Fruit fly (Drosophila melanogaster) whole organism, embryonic: ENCODE measurements around the gene Spec2.
A peak's percentile ranks its signal among the peaks of the same experiment; 100 is the strongest.

Experiments
- Antp ChIP-seq: fragments of 200-800 bp; sonication (Bioruptor generic); optimal IDR thresholded peaks from 3 replicates; lab custom pipeline; 2016; ENCODE audit warnings: missing biosample characterization, missing genetic modification characterization
- Asciz ChIP-seq: fragments of 200-800 bp; sonication (Bioruptor generic); optimal IDR thresholded peaks from 2 replicates; lab custom pipeline; 2017; ENCODE audit warnings: missing biosample characterization, mild to moderate bottlenecking, missing genetic modification characterization, missing genetic modification reagents
- BEAF-32 ChIP-seq: fragments of 200-800 bp; sonication (Bioruptor generic); optimal IDR thresholded peaks from 3 replicates; lab custom pipeline; 2017; ENCODE audit warnings: missing biosample characterization, missing genetic modification characterization, mild to moderate bottlenecking, moderate library complexity, missing genetic modification reagents
- C15 ChIP-seq: fragments of 200-800 bp; sonication (Bioruptor generic); IDR thresholded peaks from 3 replicates; pipeline ENCODE4 v1.3.6; 2022; ENCODE audit warnings: missing biosample characterization, missing genetic modification characterization
- CG10274 ChIP-seq: fragments of 200-800 bp; sonication (Bioruptor generic); optimal IDR thresholded peaks from 3 replicates; lab custom pipeline; 2017; ENCODE audit warnings: missing biosample characterization, mild to moderate bottlenecking, missing genetic modification characterization
- CG10654 ChIP-seq: fragments of 200-800 bp; sonication (Bioruptor generic); optimal IDR thresholded peaks from 2 replicates; lab custom pipeline; 2016; ENCODE audit warnings: missing biosample characterization, missing genetic modification characterization
- CG11247 ChIP-seq: fragments of 200-800 bp; sonication (Bioruptor generic); IDR thresholded peaks from 2 replicates; pipeline ENCODE4 v1.3.6; 2022; ENCODE audit warnings: missing biosample characterization, missing genetic modification characterization
- CG11398 ChIP-seq: fragments of 200-800 bp; sonication (Bioruptor generic); optimal IDR thresholded peaks from 2 replicates; lab custom pipeline; 2016; ENCODE audit warnings: missing biosample characterization, missing genetic modification characterization
- CG12299 ChIP-seq: fragments of 200-800 bp; sonication (Bioruptor generic); optimal IDR thresholded peaks from 2 replicates; lab custom pipeline; 2018; ENCODE audit warnings: missing biosample characterization, mild to moderate bottlenecking, missing genetic modification characterization
- CG2199 ChIP-seq: fragments of 200-800 bp; sonication (Bioruptor generic); IDR thresholded peaks from 3 replicates; pipeline ENCODE4 v1.3.6; 2022; ENCODE audit warnings: missing biosample characterization, missing genetic modification characterization
- CG31441 ChIP-seq: fragments of 200-800 bp; sonication (Bioruptor generic); IDR thresholded peaks from 2 replicates; pipeline ENCODE4 v1.3.6; 2022; ENCODE audit warnings: missing biosample characterization, missing genetic modification characterization
- CG3838 ChIP-seq: fragments of 200-800 bp; sonication (Bioruptor generic); optimal IDR thresholded peaks from 3 replicates; lab custom pipeline; 2016; ENCODE audit warnings: missing biosample characterization, missing genetic modification characterization
- CG3847 ChIP-seq: fragments of 200-800 bp; sonication (Bioruptor generic); IDR thresholded peaks from 2 replicates; pipeline ENCODE4 v1.3.6; 2022; ENCODE audit warnings: missing biosample characterization, missing genetic modification characterization
- CG4707 ChIP-seq: fragments of 200-800 bp; sonication (Bioruptor generic); optimal IDR thresholded peaks from 2 replicates; lab custom pipeline; 2018; ENCODE audit warnings: missing biosample characterization, mild to moderate bottlenecking, missing genetic modification characterization, moderate library complexity
- CG7357 ChIP-seq: fragments of 200-800 bp; sonication (Bioruptor generic); IDR thresholded peaks from 3 replicates; pipeline ENCODE4 v1.3.6; 2022; ENCODE audit warnings: missing biosample characterization, missing genetic modification characterization
- CG7839 ChIP-seq: fragments of 200-800 bp; sonication (Bioruptor generic); optimal IDR thresholded peaks from 3 replicates; lab custom pipeline; 2018; ENCODE audit warnings: missing biosample characterization, mild to moderate bottlenecking, missing genetic modification characterization, moderate library complexity
- CG7963 ChIP-seq: fragments of 200-800 bp; sonication (Bioruptor generic); IDR thresholded peaks from 3 replicates; pipeline ENCODE4 v1.3.6; 2022; ENCODE audit warnings: missing biosample characterization, missing genetic modification characterization; ENCODE audit not compliant: partially characterized antibody
- CG7987 ChIP-seq: fragments of 200-800 bp; sonication (Bioruptor generic); optimal IDR thresholded peaks from 2 replicates; lab custom pipeline; 2018; ENCODE audit warnings: missing biosample characterization, mild to moderate bottlenecking, missing genetic modification characterization, moderate library complexity
- CG8765 ChIP-seq: fragments of 200-800 bp; sonication (Bioruptor generic); IDR thresholded peaks from 2 replicates; pipeline ENCODE4 v1.3.6; 2022; ENCODE audit warnings: missing biosample characterization, missing genetic modification characterization
- CG9437 ChIP-seq: fragments of 200-800 bp; sonication (Bioruptor generic); optimal IDR thresholded peaks from 2 replicates; lab custom pipeline; 2018; ENCODE audit warnings: missing biosample characterization, mild to moderate bottlenecking, missing genetic modification characterization
- CG9876 ChIP-seq: fragments of 200-800 bp; sonication (Bioruptor generic); optimal IDR thresholded peaks from 2 replicates; lab custom pipeline; 2016; ENCODE audit warnings: missing biosample characterization, missing genetic modification characterization
- CG9932 ChIP-seq: fragments of 200-800 bp; sonication (Bioruptor generic); IDR thresholded peaks from 2 replicates; pipeline ENCODE4 v1.3.6; 2022; ENCODE audit warnings: missing biosample characterization, missing genetic modification characterization
- CTCF ChIP-seq: fragments of 200-800 bp; sonication (Bioruptor generic); optimal IDR thresholded peaks from 2 replicates; lab custom pipeline; 2017; ENCODE audit warnings: missing biosample characterization, mild to moderate bottlenecking, missing genetic modification characterization, moderate library complexity
- CrebB ChIP-seq: fragments of 200-800 bp; sonication (Bioruptor generic); optimal IDR thresholded peaks from 3 replicates; lab custom pipeline; 2018; ENCODE audit warnings: missing biosample characterization, mild to moderate bottlenecking, missing genetic modification characterization
- Dref ChIP-seq: fragments of 200-800 bp; sonication (Bioruptor generic); IDR thresholded peaks from 2 replicates; pipeline ENCODE4 v1.3.6; 2022; ENCODE audit warnings: missing biosample characterization, missing genetic modification characterization
- Kr ChIP-seq: fragments of 200-800 bp; sonication (Bioruptor generic); optimal IDR thresholded peaks from 2 replicates; lab custom pipeline; 2017; ENCODE audit warnings: missing biosample characterization, mild to moderate bottlenecking, missing genetic modification characterization
- Lhr ChIP-seq: fragments of 200-800 bp; sonication (Bioruptor generic); optimal IDR thresholded peaks from 3 replicates; lab custom pipeline; 2017; ENCODE audit warnings: mild to moderate bottlenecking, missing biosample characterization, missing genetic modification reagents, missing genetic modification characterization
- Lim3 ChIP-seq: fragments of 200-800 bp; sonication (Bioruptor generic); IDR thresholded peaks from 2 replicates; pipeline ENCODE4 v1.3.6; 2022; ENCODE audit warnings: missing biosample characterization, missing genetic modification characterization
- Max ChIP-seq: fragments of 200-800 bp; sonication (Bioruptor generic); optimal IDR thresholded peaks from 2 replicates; lab custom pipeline; 2016; ENCODE audit warnings: missing biosample characterization, mild to moderate bottlenecking, missing genetic modification characterization
- Mes4 ChIP-seq: fragments of 200-800 bp; sonication (Bioruptor generic); optimal IDR thresholded peaks from 2 replicates; lab custom pipeline; 2016; ENCODE audit warnings: missing biosample characterization, missing genetic modification characterization
- Pdp1 ChIP-seq, 2 experiments: fragments of 200-800 bp; sonication (Bioruptor generic); optimal IDR thresholded peaks; 3 replicates each; lab custom pipeline; 2016; ENCODE audit warnings: missing biosample characterization in 2 of 2, missing genetic modification characterization in 2 of 2, mild to moderate bottlenecking in 1 of 2, moderate library complexity in 1 of 2
- Ssrp ChIP-seq: fragments of 200-800 bp; sonication (Bioruptor generic); optimal IDR thresholded peaks from 2 replicates; lab custom pipeline; 2018; ENCODE audit warnings: missing biosample characterization, mild to moderate bottlenecking, missing genetic modification characterization, moderate library complexity
- Tbp ChIP-seq: fragments of >200 bp; optimal IDR thresholded peaks from 2 replicates; lab custom pipeline; 2018; ENCODE audit warnings: missing biosample characterization, missing genetic modification characterization
- ab ChIP-seq: fragments of 200-800 bp; sonication (Bioruptor generic); optimal IDR thresholded peaks from 2 replicates; lab custom pipeline; 2016; ENCODE audit warnings: missing biosample characterization, missing genetic modification characterization
- abd-A ChIP-seq: fragments of 200-800 bp; sonication (Bioruptor generic); optimal IDR thresholded peaks from 3 replicates; lab custom pipeline; 2019; ENCODE audit warnings: missing biosample characterization, mild to moderate bottlenecking, missing genetic modification characterization, moderate library complexity
- amos ChIP-seq: fragments of 200-800 bp; sonication (Bioruptor generic); IDR thresholded peaks from 2 replicates; pipeline ENCODE4 v1.3.6; 2022; ENCODE audit warnings: missing biosample characterization, missing genetic modification characterization; ENCODE audit not compliant: partially characterized antibody
- fru ChIP-seq: fragments of >200 bp; optimal IDR thresholded peaks from 2 replicates; lab custom pipeline; 2017
- gem ChIP-seq: fragments of 200-800 bp; sonication (Bioruptor generic); optimal IDR thresholded peaks from 2 replicates; lab custom pipeline; 2019; ENCODE audit warnings: missing biosample characterization, mild to moderate bottlenecking, missing genetic modification characterization, moderate library complexity
- gsb-n ChIP-seq: fragments of 200-800 bp; sonication (Bioruptor generic); optimal IDR thresholded peaks from 3 replicates; lab custom pipeline; 2018; ENCODE audit warnings: missing biosample characterization, mild to moderate bottlenecking, missing genetic modification characterization
- gt ChIP-seq: fragments of 200-800 bp; sonication (Bioruptor generic); IDR thresholded peaks from 2 replicates; pipeline ENCODE4 v1.3.6; 2022; ENCODE audit warnings: missing biosample characterization, missing genetic modification characterization
- hkb ChIP-seq, 2 experiments: fragments of 200-800 bp in 1 of 2; fragments of >200 bp in 1 of 2; sonication (Bioruptor generic) in 1 of 2; IDR thresholded peaks in 1 of 2; optimal IDR thresholded peaks in 1 of 2; 2 replicates each; pipeline versions ENCODE4 v1.3.6 to Lab custom; 2017 to 2022; ENCODE audit warnings: missing biosample characterization in 1 of 2, missing genetic modification characterization in 1 of 2
- jing ChIP-seq: fragments of 200-800 bp; sonication (Bioruptor generic); optimal IDR thresholded peaks from 2 replicates; lab custom pipeline; 2018; ENCODE audit warnings: missing biosample characterization, mild to moderate bottlenecking, missing genetic modification characterization
- jumu ChIP-seq: fragments of 200-800 bp; sonication (Bioruptor generic); optimal IDR thresholded peaks from 3 replicates; lab custom pipeline; 2016; ENCODE audit warnings: missing biosample characterization, missing genetic modification characterization
- knrl ChIP-seq: fragments of 200-800 bp; sonication (Bioruptor generic); IDR thresholded peaks from 3 replicates; pipeline ENCODE4 v1.3.6; 2022; ENCODE audit warnings: missing biosample characterization, missing genetic modification characterization; ENCODE audit not compliant: partially characterized antibody
- lilli ChIP-seq: fragments of 200-800 bp; sonication (Bioruptor generic); optimal IDR thresholded peaks from 3 replicates; lab custom pipeline; 2016; ENCODE audit warnings: missing biosample characterization, missing genetic modification characterization
- psq ChIP-seq: fragments of 200-800 bp; sonication (Bioruptor generic); optimal IDR thresholded peaks from 2 replicates; lab custom pipeline; 2017; ENCODE audit warnings: missing biosample characterization, missing genetic modification characterization
- scrt ChIP-seq: fragments of 200-800 bp; sonication (Bioruptor generic); optimal IDR thresholded peaks from 2 replicates; lab custom pipeline; 2018; ENCODE audit warnings: missing biosample characterization, mild to moderate bottlenecking, missing genetic modification characterization, moderate library complexity
- shn ChIP-seq: fragments of 200-800 bp; sonication (Bioruptor generic); optimal IDR thresholded peaks from 3 replicates; lab custom pipeline; 2016; ENCODE audit warnings: missing biosample characterization, missing genetic modification characterization
- zen2 ChIP-seq: fragments of 200-800 bp; sonication (Bioruptor generic); IDR thresholded peaks from 3 replicates; pipeline ENCODE4 v1.3.6; 2022; ENCODE audit warnings: missing biosample characterization, missing genetic modification characterization; ENCODE audit not compliant: partially characterized antibody
- zf30C ChIP-seq: fragments of 200-800 bp; sonication (Bioruptor generic); optimal IDR thresholded peaks from 3 replicates; lab custom pipeline; 2018; ENCODE audit warnings: missing biosample characterization, mild to moderate bottlenecking, missing genetic modification characterization

Spec2 gene

DNA sequence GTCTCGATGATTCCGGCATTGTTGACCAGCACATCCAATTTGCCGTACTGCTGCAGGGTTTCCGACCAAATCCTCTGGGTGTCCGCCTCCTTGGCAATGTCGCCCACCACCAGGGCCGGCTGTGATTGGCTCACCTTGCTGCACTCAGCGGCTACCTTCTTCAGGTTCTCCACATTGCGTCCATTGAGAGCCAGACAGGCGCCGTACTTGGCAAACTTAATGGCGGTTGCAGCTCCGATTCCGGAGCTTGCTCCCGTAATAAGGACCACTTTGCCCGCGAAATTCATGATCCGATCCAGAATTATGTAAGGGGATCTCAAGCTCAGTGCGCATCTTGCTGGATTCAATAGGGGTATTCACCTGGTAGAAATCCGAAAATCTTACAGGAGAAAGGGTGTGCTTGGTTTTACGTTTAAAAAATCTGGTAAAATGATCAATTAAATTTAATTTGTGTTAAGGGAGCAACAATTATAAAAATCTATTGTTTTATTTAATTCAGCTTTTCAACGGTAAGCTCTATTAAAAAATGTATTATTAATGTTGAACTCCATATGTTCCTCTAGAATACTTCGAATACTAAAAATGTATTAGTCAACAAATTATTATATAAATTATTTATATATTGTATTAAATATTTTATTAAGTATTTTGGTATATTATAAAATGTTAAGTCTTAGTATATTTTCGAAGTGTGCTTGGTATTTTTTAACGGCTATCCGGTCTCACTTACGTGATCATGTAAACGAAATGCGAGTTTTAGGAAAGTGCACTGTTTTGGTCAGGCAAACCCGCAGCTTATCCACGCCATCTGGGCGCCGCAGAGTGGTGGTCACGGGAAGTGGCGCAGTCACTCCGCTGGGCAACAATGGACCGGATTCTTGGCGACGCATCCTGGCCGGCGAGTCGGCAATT lies 12.8 kb upstream of the Spec2 start, which contains the start of the genes CG31548 and CG12170 (continued):
- TF ChIP-seq CG10274 (GFP tag; lab: Kevin White, UChicago) (no peak), Dref (GFP tag; lab: Robert Waterston, UW) (no peak), ab (GFP tag; lab: Kevin White, UChicago) (no peak), Kr (GFP tag; lab: Kevin White, UChicago) (no peak), BEAF-32 (GFP tag; lab: Kevin White, UChicago) (no peak), CG9932 (no peak), Lhr (GFP tag; lab: Kevin White, UChicago) (peak; percentile 19), Tbp (no peak), Ssrp (no peak), lilli (GFP tag; lab: Kevin White, UChicago) (peak; percentile 53), CG7357 (GFP tag; lab: Robert Waterston, UW) (no peak), gsb-n (tag; lab: Kevin White, UChicago) (peak; percentile 31), C15 (no peak), jing (GFP tag; lab: Kevin White, UChicago) (no peak), CG10654 (GFP tag; lab: Kevin White, UChicago) (peak; percentile 30), amos (GFP tag; lab: Robert Waterston, UW) (no peak), CrebB (tag; lab: Kevin White, UChicago) (no peak), CG3838 (GFP tag; lab: Kevin White, UChicago) (no peak), Asciz (GFP tag; lab: Kevin White, UChicago) (no peak), Antp (GFP tag; lab: Kevin White, UChicago) (peak; percentile 9), CG7963 (no peak), CTCF (GFP tag; lab: Kevin White, UChicago) (no peak), CG7839 (tag; lab: Kevin White, UChicago) (no peak), CG2199 (no peak), CG12299 (tag; lab: Kevin White, UChicago) (no peak), scrt (GFP tag; lab: Kevin White, UChicago) (no peak), abd-A (no peak), CG9876 (GFP tag; lab: Kevin White, UChicago) (no peak), knrl (GFP tag; lab: Robert Waterston, UW) (no peak), psq (GFP tag; lab: Kevin White, UChicago) (no peak), fru (lab: Kevin White, UChicago) (no peak), CG9437 (GFP tag; lab: Kevin White, UChicago) (peak; percentile 95), CG7987 (GFP tag; lab: Kevin White, UChicago) (no peak), Lim3 (GFP tag; lab: Robert Waterston, UW) (no peak), shn (GFP tag; lab: Kevin White, UChicago) (no peak), CG3847 (no peak), Mes4 (GFP tag; lab: Kevin White, UChicago) (no peak), zf30C (GFP tag; lab: Kevin White, UChicago) (no peak), CG11398 (GFP tag; lab: Kevin White, UChicago) (no peak), CG4707 (no peak), CG8765 (GFP tag; lab: Robert Waterston, UW) (no peak), zen2 (GFP tag; lab: Robert Waterston, UW) (no peak), gt (GFP tag; lab: Robert Waterston, UW) (no peak), hkb (optimal IDR thresholded peaks at IDR 0.05; lab: Kevin White, UChicago) (no peak), hkb (GFP tag; IDR thresholded peaks at IDR 0.05; lab: Robert Waterston, UW) (peak; percentile 75), gem (tag; lab: Kevin White, UChicago) (no peak), CG31441 (GFP tag; lab: Robert Waterston, UW) (peak; percentile 68), jumu (GFP tag; lab: Kevin White, UChicago) (no peak), Pdp1 (GFP tag; optimal IDR thresholded peaks at IDR 0.05; lab: Kevin White, UChicago) (peak in 1 of 2 experiments; percentile 97), CG11247 (GFP tag; lab: Robert Waterston, UW) (no peak), Max (GFP tag; lab: Kevin White, UChicago) (no peak)
